Fruit fly (Drosophila melanogaster) whole organism, adult: ENCODE measurements around the gene dnk.

Source experiments
- CG11617 ChIP-seq: fragments of 200-800 bp; sonication (Bioruptor generic); optimal IDR thresholded peaks from 2 replicates; lab custom pipeline; 2017; ENCODE audit warnings: mild to moderate bottlenecking, missing biosample characterization, missing genetic modification reagents, missing genetic modification characterization
- CG1620 ChIP-seq: fragments of 200-800 bp; sonication (Bioruptor generic); optimal IDR thresholded peaks from 2 replicates; lab custom pipeline; 2016; ENCODE audit warnings: missing biosample characterization, missing genetic modification characterization
- bab1 ChIP-seq: fragments of 200-800 bp; sonication (Bioruptor generic); optimal IDR thresholded peaks from 3 replicates; lab custom pipeline; 2019; ENCODE audit warnings: missing biosample characterization, mild to moderate bottlenecking, missing genetic modification characterization, moderate library complexity
- cic ChIP-seq: fragments of 200-800 bp; sonication (Bioruptor generic); optimal IDR thresholded peaks from 2 replicates; lab custom pipeline; 2017; ENCODE audit warnings: missing biosample characterization, mild to moderate bottlenecking, missing genetic modification characterization, moderate library complexity
- kay ChIP-seq: fragments of 200-800 bp; sonication (Bioruptor generic); peaks from one replicate; lab custom pipeline; 2016; ENCODE audit warnings: missing biosample characterization, missing genetic modification characterization, borderline replicate concordance
- ovo ChIP-seq: fragments of 200-800 bp; sonication (Bioruptor generic); optimal IDR thresholded peaks from 2 replicates; lab custom pipeline; 2016; ENCODE audit warnings: missing biosample characterization, missing genetic modification characterization
- toe ChIP-seq: fragments of 200-800 bp; sonication (Bioruptor generic); optimal IDR thresholded peaks from 2 replicates; lab custom pipeline; 2016; ENCODE audit warnings: missing biosample characterization, missing genetic modification characterization

DNA sequence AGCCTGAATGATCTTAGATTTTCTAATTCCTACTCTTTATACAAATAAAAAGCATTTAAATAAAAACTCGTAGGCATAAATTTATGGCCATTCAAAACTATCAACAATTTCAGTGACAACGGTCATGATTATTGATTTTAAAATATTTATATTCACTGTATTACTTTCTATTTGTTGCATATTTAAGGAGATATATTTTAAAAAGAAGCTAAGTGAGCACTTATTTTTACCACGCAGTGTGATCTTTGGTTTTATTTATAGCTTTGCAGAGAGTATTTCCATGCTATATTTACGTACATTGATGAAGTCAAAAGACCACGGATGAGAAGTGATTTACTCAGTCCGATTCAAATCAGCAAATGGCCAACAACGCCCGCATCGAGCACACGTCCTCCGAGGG is 44.0 kb downstream of the dnk start, which contains the start of gene CG14285:
- TF ChIP-seq ovo (GFP tag; lab: Kevin White, UChicago) (no peak), toe (GFP tag; lab: Kevin White, UChicago) (no peak), cic (GFP tag; lab: Kevin White, UChicago) (no peak), bab1 (GFP tag; lab: Kevin White, UChicago) (no peak), kay (no peak), CG1620 (no peak), CG11617 (GFP tag; lab: Kevin White, UChicago) (no peak)
